Fruit fly (Drosophila melanogaster) whole organism, adult: ENCODE results near the gene Osbp.

Experiments used
- CG11617 ChIP-seq: fragments of 200-800 bp; sonication (Bioruptor generic); optimal IDR thresholded peaks from 2 replicates; lab custom pipeline; 2017; ENCODE audit warnings: mild to moderate bottlenecking, missing biosample characterization, missing genetic modification reagents, missing genetic modification characterization
- CG12768 ChIP-seq: fragments of 200-800 bp; sonication (Bioruptor generic); optimal IDR thresholded peaks from 2 replicates; lab custom pipeline; 2017; ENCODE audit warnings: missing biosample characterization, missing genetic modification characterization, mild to moderate bottlenecking, moderate library complexity, missing genetic modification reagents
- CG14711 ChIP-seq: fragments of 200-800 bp; sonication (Bioruptor generic); optimal IDR thresholded peaks from 2 replicates; lab custom pipeline; 2018; ENCODE audit warnings: missing biosample characterization, mild to moderate bottlenecking, missing genetic modification characterization, moderate library complexity
- CG1620 ChIP-seq: fragments of 200-800 bp; sonication (Bioruptor generic); optimal IDR thresholded peaks from 2 replicates; lab custom pipeline; 2016; ENCODE audit warnings: missing biosample characterization, missing genetic modification characterization
- CG33017 ChIP-seq: fragments of 200-800 bp; sonication (Bioruptor generic); optimal IDR thresholded peaks from 2 replicates; lab custom pipeline; 2018; ENCODE audit warnings: missing biosample characterization, mild to moderate bottlenecking, missing genetic modification characterization, moderate library complexity
- CG5204 ChIP-seq: fragments of 200-800 bp; sonication (Bioruptor generic); optimal IDR thresholded peaks from 2 replicates; lab custom pipeline; 2016; ENCODE audit warnings: missing biosample characterization, missing genetic modification characterization
- CG7045 ChIP-seq: fragments of 200-800 bp; sonication (Bioruptor generic); optimal IDR thresholded peaks from 2 replicates; lab custom pipeline; 2017; ENCODE audit warnings: missing biosample characterization, mild to moderate bottlenecking, missing genetic modification characterization
- CG7101 ChIP-seq: fragments of 200-800 bp; sonication (Bioruptor generic); optimal IDR thresholded peaks from 2 replicates; lab custom pipeline; 2018; ENCODE audit warnings: missing biosample characterization, mild to moderate bottlenecking, missing genetic modification characterization, moderate library complexity
- Clk ChIP-seq: fragments of 200-800 bp; sonication (Bioruptor generic); optimal IDR thresholded peaks from 2 replicates; lab custom pipeline; 2017; ENCODE audit warnings: missing biosample characterization, missing genetic modification characterization
- Crg-1 ChIP-seq: fragments of 200-800 bp; sonication (Bioruptor generic); optimal IDR thresholded peaks from 2 replicates; lab custom pipeline; 2016; ENCODE audit warnings: missing biosample characterization, missing genetic modification characterization
- Hr96 ChIP-seq: fragments of 200-800 bp; sonication (Bioruptor generic); optimal IDR thresholded peaks from 2 replicates; lab custom pipeline; 2016; ENCODE audit warnings: missing biosample characterization, missing genetic modification characterization
- Mnt ChIP-seq: fragments of 200-800 bp; sonication (Bioruptor generic); optimal IDR thresholded peaks from 2 replicates; lab custom pipeline; 2016; ENCODE audit warnings: missing biosample characterization, mild to moderate bottlenecking, missing genetic modification characterization
- bab1 ChIP-seq: fragments of 200-800 bp; sonication (Bioruptor generic); optimal IDR thresholded peaks from 3 replicates; lab custom pipeline; 2019; ENCODE audit warnings: missing biosample characterization, mild to moderate bottlenecking, missing genetic modification characterization, moderate library complexity
- cic ChIP-seq: fragments of 200-800 bp; sonication (Bioruptor generic); optimal IDR thresholded peaks from 2 replicates; lab custom pipeline; 2017; ENCODE audit warnings: missing biosample characterization, mild to moderate bottlenecking, missing genetic modification characterization, moderate library complexity
- cnc ChIP-seq, 2 experiments: fragments of >200 bp; optimal IDR thresholded peaks; 2 replicates each; lab custom pipeline; 2017
- kay ChIP-seq: fragments of 200-800 bp; sonication (Bioruptor generic); peaks from one replicate; lab custom pipeline; 2016; ENCODE audit warnings: missing biosample characterization, missing genetic modification characterization, borderline replicate concordance
- ovo ChIP-seq: fragments of 200-800 bp; sonication (Bioruptor generic); optimal IDR thresholded peaks from 2 replicates; lab custom pipeline; 2016; ENCODE audit warnings: missing biosample characterization, missing genetic modification characterization
- pad ChIP-seq: fragments of 200-800 bp; sonication (Bioruptor generic); optimal IDR thresholded peaks from 3 replicates; lab custom pipeline; 2017; ENCODE audit warnings: missing biosample characterization, missing genetic modification characterization, mild to moderate bottlenecking, moderate library complexity, missing genetic modification reagents
- tj ChIP-seq: fragments of 200-800 bp; sonication (Bioruptor generic); optimal IDR thresholded peaks from 3 replicates; lab custom pipeline; 2017; ENCODE audit warnings: missing biosample characterization, mild to moderate bottlenecking, missing genetic modification characterization, moderate library complexity
- toe ChIP-seq: fragments of 200-800 bp; sonication (Bioruptor generic); optimal IDR thresholded peaks from 2 replicates; lab custom pipeline; 2016; ENCODE audit warnings: missing biosample characterization, missing genetic modification characterization

Osbp gene

DNA sequence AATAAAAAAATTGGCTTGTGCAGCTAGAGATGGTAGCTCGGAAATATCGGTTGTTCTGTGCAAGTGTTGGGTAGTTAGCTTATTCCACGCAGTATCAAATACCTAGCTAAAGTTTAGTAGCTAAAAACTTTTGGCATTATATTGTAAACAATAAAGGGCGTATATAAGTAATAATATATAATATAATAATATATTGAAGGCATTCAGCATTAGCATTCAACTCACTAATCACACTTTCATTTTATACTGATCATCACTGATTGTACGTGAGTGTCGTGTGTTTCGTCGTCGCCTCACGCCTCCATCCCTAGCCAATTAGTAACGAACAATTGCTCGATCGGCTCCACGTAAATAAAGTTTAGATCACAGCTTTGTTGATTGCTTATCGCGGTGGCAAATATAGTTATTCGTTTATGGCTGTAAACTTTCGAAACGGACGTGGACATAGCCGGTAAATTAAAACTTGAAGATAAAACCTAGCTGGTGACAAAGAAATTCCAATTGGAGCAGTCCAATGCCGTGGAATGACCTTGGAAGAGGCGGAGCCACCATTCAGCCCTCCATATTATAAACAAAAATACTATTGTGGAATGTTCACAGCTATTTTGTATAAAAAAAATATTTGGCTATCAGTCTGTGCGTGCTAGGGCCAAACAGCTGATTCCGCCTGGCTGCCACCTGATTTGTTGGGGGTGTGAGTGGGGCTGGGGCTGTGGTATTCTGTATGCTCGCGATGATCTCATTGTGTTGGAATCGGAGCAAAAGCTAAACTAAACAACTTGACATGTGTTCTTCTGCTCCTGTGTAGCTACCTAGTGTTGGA lies 20.0 kb downstream of the Osbp start, which contains the start of the genes PIG-S, sud1 and CG11168:
Gene PIG-S, minus strand, starts transcription at position 51 of the 823 bp plus-strand sequence.
Gene sud1, minus strand, starts transcription at position 51 of the 823 bp plus-strand sequence.
Gene CG11168, plus strand, starts transcription at position 293 of the 823 bp plus-strand sequence.
- TF ChIP-seq ovo (GFP tag; lab: Kevin White, UChicago) (no peak), CG1620 (GFP tag; lab: Kevin White, UChicago) (no peak), Crg-1 (GFP tag; lab: Kevin White, UChicago) (peak; percentile 25), Hr96 (GFP tag; lab: Kevin White, UChicago) (peak; percentile 2), CG14711 (tag; lab: Kevin White, UChicago) (peak; percentile 52), CG11617 (GFP tag; lab: Kevin White, UChicago) (peak; percentile 18), CG7045 (GFP tag; lab: Kevin White, UChicago) (no peak), kay (GFP tag; lab: Kevin White, UChicago) (peak; percentile 15), CG7101 (tag; lab: Kevin White, UChicago) (peak; percentile 58), Mnt (peak; percentile 11), CG33017 (tag; lab: Kevin White, UChicago) (peak; percentile 3), pad (GFP tag; lab: Kevin White, UChicago) (peak; percentile 30), CG12768 (GFP tag; lab: Kevin White, UChicago) (no peak), tj (GFP tag; lab: Kevin White, UChicago) (peak; percentile 15), bab1 (GFP tag; lab: Kevin White, UChicago) (peak; percentile 44), CG5204 (GFP tag; lab: Kevin White, UChicago) (no peak), cic (GFP tag; lab: Kevin White, UChicago) (no peak), toe (GFP tag; lab: Kevin White, UChicago) (peak; percentile 51), cnc (optimal IDR thresholded peaks at IDR 0.05; lab: Kevin White, UChicago) (no peak), Clk (no peak)

DNA sequence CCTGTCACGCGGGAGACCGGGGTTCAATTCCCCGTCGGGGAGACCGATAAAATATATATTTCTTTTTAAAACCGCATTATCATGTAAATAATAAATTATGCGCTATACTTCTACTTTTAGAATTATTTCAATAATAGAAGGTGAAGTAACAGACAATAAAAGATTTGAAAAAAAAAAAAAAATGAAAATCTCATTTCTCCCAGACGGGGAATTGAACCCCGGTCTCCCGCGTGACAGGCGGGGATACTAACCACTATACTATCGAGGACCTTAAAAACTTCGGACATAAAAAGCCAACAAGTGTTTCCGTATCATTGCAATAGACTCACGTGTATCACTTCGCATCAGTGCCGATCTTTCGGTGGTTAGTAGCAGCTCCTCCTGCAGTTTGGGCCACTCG lies 23.2 kb downstream of the Osbp start:
- TF ChIP-seq Clk (no peak), cnc (optimal IDR thresholded peaks at IDR 0.05; lab: Kevin White, UChicago) (no peak), ovo (GFP tag; lab: Kevin White, UChicago) (no peak), CG5204 (GFP tag; lab: Kevin White, UChicago) (no peak), CG33017 (tag; lab: Kevin White, UChicago) (no peak), CG11617 (GFP tag; lab: Kevin White, UChicago) (no peak), pad (GFP tag; lab: Kevin White, UChicago) (no peak), CG1620 (GFP tag; lab: Kevin White, UChicago) (no peak), CG7045 (GFP tag; lab: Kevin White, UChicago) (no peak), CG14711 (tag; lab: Kevin White, UChicago) (no peak)

DNA sequence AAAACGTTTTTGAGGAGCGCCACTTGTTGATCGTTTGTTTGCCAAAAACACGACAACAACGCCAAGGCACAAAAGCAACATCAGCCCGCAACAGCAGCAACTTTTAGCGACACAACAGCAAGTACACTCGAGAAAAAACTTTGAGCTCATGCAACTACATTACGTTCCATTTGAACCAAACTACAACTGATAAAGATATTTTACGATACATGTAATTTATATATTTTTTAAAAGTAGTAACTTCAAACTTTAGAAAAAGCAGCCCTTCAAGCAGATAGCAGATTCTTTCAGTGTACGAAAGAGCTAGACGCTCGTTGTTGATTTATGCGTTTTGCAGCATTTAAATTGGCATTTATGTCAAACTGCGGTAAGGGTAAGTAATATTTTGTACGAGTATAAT lies 27.9 kb downstream of the Osbp start:
- peak; percentile 48 for TF ChIP-seq kay (GFP tag; lab: Kevin White, UChicago)
- no peak for TF ChIP-seq Crg-1 (GFP tag; lab: Kevin White, UChicago)

DNA sequence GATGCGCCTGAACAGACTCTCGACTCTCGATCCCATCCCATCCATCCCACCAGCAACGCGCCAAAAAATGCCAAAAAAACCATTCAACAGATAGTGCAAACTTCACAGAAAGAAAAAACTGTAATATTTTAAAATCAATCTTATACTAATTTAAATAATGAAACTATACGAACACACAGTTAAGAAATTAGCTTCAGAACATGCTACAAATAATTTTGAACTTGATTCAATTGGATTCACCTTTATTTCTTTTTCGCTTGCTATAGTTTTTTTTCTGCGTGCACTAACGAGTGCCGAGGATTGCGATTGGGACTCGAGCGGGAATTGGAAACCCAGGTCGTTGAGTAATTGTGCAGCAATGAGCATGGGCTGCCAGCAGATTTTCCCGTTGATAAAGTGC lies 30.0 kb downstream of the Osbp start:
- no peak for TF ChIP-seq bab1 (GFP tag; lab: Kevin White, UChicago)
- no peak for TF ChIP-seq cic (GFP tag; lab: Kevin White, UChicago)
- TF ChIP-seq toe (GFP tag; lab: Kevin White, UChicago): no peak
- TF ChIP-seq cnc (optimal IDR thresholded peaks at IDR 0.05; lab: Kevin White, UChicago): no peak
- no peak for TF ChIP-seq Clk
- no peak for TF ChIP-seq ovo (GFP tag; lab: Kevin White, UChicago)
- no peak for TF ChIP-seq CG12768 (GFP tag; lab: Kevin White, UChicago)
- no peak for TF ChIP-seq Hr96 (GFP tag; lab: Kevin White, UChicago)
- TF ChIP-seq CG1620 (GFP tag; lab: Kevin White, UChicago): no peak
- TF ChIP-seq tj (GFP tag; lab: Kevin White, UChicago): no peak
- no peak for TF ChIP-seq CG5204 (GFP tag; lab: Kevin White, UChicago)
- TF ChIP-seq CG11617 (GFP tag; lab: Kevin White, UChicago): no peak
- no peak for TF ChIP-seq Mnt

- TF ChIP-seq tj (GFP tag; lab: Kevin White, UChicago): no peak
- no peak for TF ChIP-seq cnc (optimal IDR thresholded peaks at IDR 0.05; lab: Kevin White, UChicago)
- no peak for TF ChIP-seq bab1 (GFP tag; lab: Kevin White, UChicago)
- TF ChIP-seq Clk: no peak
- TF ChIP-seq CG1620 (GFP tag; lab: Kevin White, UChicago): no peak
- TF ChIP-seq CG5204 (GFP tag; lab: Kevin White, UChicago): no peak
- no peak for TF ChIP-seq cic (GFP tag; lab: Kevin White, UChicago)
- no peak for TF ChIP-seq ovo (GFP tag; lab: Kevin White, UChicago)
- TF ChIP-seq CG7101 (tag; lab: Kevin White, UChicago): no peak
- TF ChIP-seq CG7045 (GFP tag; lab: Kevin White, UChicago): no peak
- TF ChIP-seq CG33017 (tag; lab: Kevin White, UChicago): no peak
- TF ChIP-seq CG12768 (GFP tag; lab: Kevin White, UChicago): no peak
- no peak for TF ChIP-seq kay (GFP tag; lab: Kevin White, UChicago)
- no peak for TF ChIP-seq Crg-1 (GFP tag; lab: Kevin White, UChicago)
Measured at dm6 chr3R:24906648-24907047, 31.4 kb downstream of the Osbp start.
